Worm (Caenorhabditis elegans): ENCODE results near the gene C01G12.13.

ce11 chrII:14592629-14593028 lies 16.1 kb downstream of the C01G12.13 start:
- TF ChIP-seq ceh-6 (GFP tag; optimal IDR thresholded peaks at IDR 0.05) (no peak), npax-4 (tag; optimal IDR thresholded peaks at IDR 0.05) (no peak), ahr-1 (tag; optimal IDR thresholded peaks at IDR 0.05) (no peak), dve-1 (tag; optimal IDR thresholded peaks at IDR 0.05) (no peak), ceh-34 (tag; optimal IDR thresholded peaks at IDR 0.05) (no peak), che-1 (tag; optimal IDR thresholded peaks at IDR 0.05) (no peak), sdc-2 (tag; optimal IDR thresholded peaks at IDR 0.05) (no peak), hlh-8 (tag; optimal IDR thresholded peaks at IDR 0.05) (no peak), rnt-1 (tag; optimal IDR thresholded peaks at IDR 0.05) (no peak), ceh-24 (tag; optimal IDR thresholded peaks at IDR 0.05) (no peak), fkh-10 (GFP tag; optimal IDR thresholded peaks at IDR 0.05) (no peak), nhr-232 (tag; optimal IDR thresholded peaks at IDR 0.05) (no peak)

Measured in whole organism, late embryonic.